Worm (Caenorhabditis elegans) whole organism, mixed stage, embryonic: ENCODE data around the gene R09E10.8.

Experiments used
- ceh-43 ChIP-seq: fragments of 200-800 bp; sonication (Bioruptor generic); optimal IDR thresholded peaks from 2 replicates; lab custom pipeline; 2018; ENCODE audit warnings: mild to moderate bottlenecking, missing genetic modification characterization, moderate library complexity, missing compliant biosample characterization
- elt-3 ChIP-seq: fragments of 150-350 bp; optimal IDR thresholded peaks from 2 replicates; lab custom pipeline; 2014; ENCODE audit warnings: missing biosample characterization, missing genetic modification characterization
- lin-13 ChIP-seq: fragments of 150-350 bp; optimal IDR thresholded peaks from 2 replicates; lab custom pipeline; 2014; ENCODE audit warnings: missing biosample characterization, missing genetic modification characterization
- nhr-12 ChIP-seq: fragments of 150-350 bp; optimal IDR thresholded peaks from 2 replicates; lab custom pipeline; 2014; ENCODE audit warnings: missing biosample characterization, missing genetic modification characterization
- nhr-2 ChIP-seq: fragments of 150-350 bp; optimal IDR thresholded peaks from 2 replicates; lab custom pipeline; 2014; ENCODE audit warnings: missing biosample characterization, missing genetic modification characterization
- nhr-28 ChIP-seq: fragments of 150-350 bp; optimal IDR thresholded peaks from 2 replicates; lab custom pipeline; 2014; ENCODE audit warnings: missing biosample characterization, missing genetic modification characterization

DNA sequence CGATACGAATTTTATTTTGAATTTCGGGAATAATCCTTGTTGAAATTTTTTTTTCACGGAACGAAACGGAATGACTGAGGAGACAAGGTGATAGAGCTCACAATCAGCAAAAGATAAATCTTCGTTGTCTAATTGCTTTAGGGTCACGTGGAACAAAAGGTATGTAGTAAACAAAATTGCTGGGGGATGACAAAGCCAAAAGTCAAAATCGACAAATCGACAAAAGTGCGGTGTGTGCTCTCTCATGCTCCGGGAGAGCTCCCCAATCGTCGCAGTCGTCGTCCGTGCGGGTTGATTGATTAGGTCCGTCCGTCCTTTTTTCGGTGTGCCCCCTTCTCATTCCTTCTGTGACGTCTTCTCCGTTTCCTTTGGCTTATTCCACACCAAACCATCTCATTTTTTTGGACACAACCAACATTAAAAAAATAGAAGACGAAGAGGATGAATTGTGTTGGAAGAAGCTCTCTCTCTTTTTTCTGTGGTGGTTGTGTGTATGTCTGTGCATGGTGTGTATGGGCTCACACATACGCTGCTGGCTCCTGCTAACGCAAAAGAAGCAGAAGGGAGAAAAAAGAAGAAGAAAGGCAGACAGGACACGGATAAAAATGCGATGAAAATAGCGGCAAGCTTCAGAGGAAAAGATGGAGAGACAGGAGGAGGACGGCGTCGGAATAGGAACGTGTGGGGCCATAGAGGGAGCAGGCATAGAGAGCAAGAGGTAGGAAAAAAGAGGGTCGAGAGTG is 31.6 kb upstream of the R09E10.8 start:
- no peak for TF ChIP-seq nhr-12 (tag; lab: Kevin White, UChicago)
- TF ChIP-seq lin-13 (tag; lab: Kevin White, UChicago), result no peak
- no peak for TF ChIP-seq ceh-43
- no peak for TF ChIP-seq nhr-28 (tag; lab: Kevin White, UChicago)
- no peak for TF ChIP-seq nhr-2
- TF ChIP-seq elt-3 (tag; lab: Kevin White, UChicago), result no peak
